Worm (Caenorhabditis elegans) whole organism, L3 larva: ENCODE data around the gene F08F8.9.

Experiments used
- R02D3.7 ChIP-seq: fragments of 150-350 bp; optimal IDR thresholded peaks from 2 replicates; lab custom pipeline; 2014; ENCODE audit warnings: missing biosample characterization, missing genetic modification characterization
- ZK546.5 ChIP-seq: sonication (generic microtip); optimal IDR thresholded peaks from 2 replicates; lab custom pipeline; 2017; ENCODE audit warnings: missing biosample characterization, missing genetic modification characterization
- aly-2 ChIP-seq: fragments of 150-350 bp; optimal IDR thresholded peaks from 2 replicates; lab custom pipeline; 2014; ENCODE audit warnings: missing biosample characterization, missing genetic modification characterization
- ceh-16 ChIP-seq: sonication (generic microtip); optimal IDR thresholded peaks from 2 replicates; lab custom pipeline; 2017; ENCODE audit warnings: missing biosample characterization, missing genetic modification characterization
- ceh-28 ChIP-seq: fragments of 150-350 bp; optimal IDR thresholded peaks from 2 replicates; lab custom pipeline; 2014; ENCODE audit warnings: missing biosample characterization, missing genetic modification reagents, missing genetic modification characterization
- ceh-82 ChIP-seq: fragments of 150-350 bp; optimal IDR thresholded peaks from 2 replicates; lab custom pipeline; 2014; ENCODE audit warnings: missing biosample characterization, missing genetic modification characterization
- daf-12 ChIP-seq: fragments of 150-350 bp; optimal IDR thresholded peaks from 2 replicates; lab custom pipeline; 2014; ENCODE audit warnings: missing biosample characterization, missing genetic modification reagents, missing genetic modification characterization
- egl-27 ChIP-seq: sonication (generic microtip); optimal IDR thresholded peaks from 4 replicates; lab custom pipeline; 2017; ENCODE audit warnings: missing biosample characterization, missing genetic modification reagents, missing genetic modification characterization
- egl-5 ChIP-seq: fragments of 150-350 bp; optimal IDR thresholded peaks from 2 replicates; lab custom pipeline; 2017; ENCODE audit warnings: missing biosample characterization, missing genetic modification reagents, missing genetic modification characterization, inconsistent platforms
- elt-2 ChIP-seq: sonication (generic microtip); optimal IDR thresholded peaks from 2 replicates; lab custom pipeline; 2016; ENCODE audit warnings: missing genetic modification reagents, mild to moderate bottlenecking, missing genetic modification characterization, missing compliant biosample characterization
- elt-3 ChIP-seq, 3 experiments: fragments of 150-350 bp in 1 of 3; sonication (generic microtip) in 2 of 3; optimal IDR thresholded peaks; 2 replicates in 2 of 3; 4 replicates in 1 of 3; lab custom pipeline; 2014 to 2017; ENCODE audit warnings: missing biosample characterization in 3 of 3, missing genetic modification characterization in 3 of 3
- eor-1 ChIP-seq, 2 experiments: fragments of 150-350 bp; optimal IDR thresholded peaks; 2 replicates each; lab custom pipeline; 2014 to 2018; ENCODE audit warnings: missing biosample characterization in 2 of 2, missing genetic modification characterization in 2 of 2
- fkh-10 ChIP-seq: sonication (generic microtip); optimal IDR thresholded peaks from 2 replicates; lab custom pipeline; 2017; ENCODE audit warnings: missing biosample characterization, missing genetic modification reagents, missing genetic modification characterization
- fkh-2 ChIP-seq: fragments of 150-350 bp; optimal IDR thresholded peaks from 2 replicates; lab custom pipeline; 2014; ENCODE audit warnings: missing biosample characterization, missing genetic modification reagents, missing genetic modification characterization
- fos-1 ChIP-seq: fragments of 150-350 bp; optimal IDR thresholded peaks from 2 replicates; lab custom pipeline; 2014; ENCODE audit warnings: missing biosample characterization, missing genetic modification characterization
- hmg-11 ChIP-seq: sonication (generic microtip); optimal IDR thresholded peaks from 2 replicates; lab custom pipeline; 2016; ENCODE audit warnings: missing genetic modification characterization, missing compliant biosample characterization
- jun-1 ChIP-seq: fragments of 150-350 bp; optimal IDR thresholded peaks from 2 replicates; lab custom pipeline; 2014; ENCODE audit warnings: missing biosample characterization, missing genetic modification reagents, missing genetic modification characterization
- lin-15B ChIP-seq: fragments of 150-350 bp; optimal IDR thresholded peaks from 2 replicates; lab custom pipeline; 2014; ENCODE audit warnings: missing biosample characterization, missing genetic modification characterization
- lin-39 ChIP-seq: fragments of 150-350 bp; optimal IDR thresholded peaks from 2 replicates; lab custom pipeline; 2018; ENCODE audit warnings: missing biosample characterization, missing genetic modification reagents, missing genetic modification characterization
- lsy-12 ChIP-seq: sonication (generic microtip); optimal IDR thresholded peaks from 2 replicates; lab custom pipeline; 2016; ENCODE audit warnings: mild to moderate bottlenecking, missing genetic modification characterization, missing compliant biosample characterization
- mdl-1 ChIP-seq: fragments of 150-350 bp; optimal IDR thresholded peaks from 2 replicates; lab custom pipeline; 2014; ENCODE audit warnings: missing biosample characterization, missing genetic modification characterization
- mml-1 ChIP-seq: fragments of 150-350 bp; sonication (generic microtip); optimal IDR thresholded peaks from 3 replicates; lab custom pipeline; 2014; ENCODE audit warnings: missing biosample characterization, missing genetic modification characterization
- nfya-1 ChIP-seq: sonication (generic microtip); optimal IDR thresholded peaks from 2 replicates; lab custom pipeline; 2017; ENCODE audit warnings: missing genetic modification characterization, mild to moderate bottlenecking, missing compliant biosample characterization, antibody characterized with exemption, moderate library complexity; ENCODE audit not compliant: insufficient read depth
- nhr-11 ChIP-seq: fragments of 150-350 bp; optimal IDR thresholded peaks from 2 replicates; lab custom pipeline; 2014; ENCODE audit warnings: missing biosample characterization, missing genetic modification characterization
- nhr-12 ChIP-seq: fragments of 150-350 bp; optimal IDR thresholded peaks from 2 replicates; lab custom pipeline; 2014; ENCODE audit warnings: missing biosample characterization, missing genetic modification characterization
- nhr-23 ChIP-seq: fragments of 150-350 bp; optimal IDR thresholded peaks from 2 replicates; lab custom pipeline; 2014; ENCODE audit warnings: missing biosample characterization, missing genetic modification reagents, missing genetic modification characterization
- nhr-25 ChIP-seq: sonication (generic microtip); optimal IDR thresholded peaks from 2 replicates; lab custom pipeline; 2017; ENCODE audit warnings: missing biosample characterization, missing genetic modification characterization
- nhr-28 ChIP-seq: fragments of 150-350 bp; optimal IDR thresholded peaks from 2 replicates; lab custom pipeline; 2014; ENCODE audit warnings: missing biosample characterization, missing genetic modification characterization
- nhr-43 ChIP-seq: sonication (generic microtip); optimal IDR thresholded peaks from 2 replicates; lab custom pipeline; 2016; ENCODE audit warnings: mild to moderate bottlenecking, missing genetic modification characterization, missing compliant biosample characterization; ENCODE audit not compliant: poor library complexity, severe bottlenecking
- nhr-76 ChIP-seq: fragments of 150-350 bp; sonication (generic microtip); optimal IDR thresholded peaks from 5 replicates; lab custom pipeline; 2014; ENCODE audit warnings: missing biosample characterization, missing genetic modification characterization
- pha-4 ChIP-seq: fragments of 150-350 bp; optimal IDR thresholded peaks from 2 replicates; lab custom pipeline; 2014; ENCODE audit warnings: missing biosample characterization, missing genetic modification reagents, missing genetic modification characterization
- pqm-1 ChIP-seq: fragments of 150-350 bp; optimal IDR thresholded peaks from 2 replicates; lab custom pipeline; 2017; ENCODE audit warnings: missing biosample characterization, missing genetic modification characterization, inconsistent platforms
- sea-2 ChIP-seq: fragments of 150-350 bp; sonication (generic microtip); optimal IDR thresholded peaks from 4 replicates; lab custom pipeline; 2014; ENCODE audit warnings: missing biosample characterization, missing genetic modification reagents, missing genetic modification characterization
- skn-1 ChIP-seq: fragments of 150-350 bp; optimal IDR thresholded peaks from 2 replicates; lab custom pipeline; 2014; ENCODE audit warnings: missing biosample characterization, missing genetic modification characterization
- snpc-4 ChIP-seq: fragments of 150-350 bp; optimal IDR thresholded peaks from 2 replicates; lab custom pipeline; 2014; ENCODE audit warnings: missing biosample characterization, missing genetic modification characterization
- tbx-2 ChIP-seq: sonication (generic microtip); optimal IDR thresholded peaks from 2 replicates; lab custom pipeline; 2016; ENCODE audit warnings: mild to moderate bottlenecking, missing genetic modification characterization, missing compliant biosample characterization
- unc-39 ChIP-seq: sonication (generic microtip); optimal IDR thresholded peaks from 4 replicates; lab custom pipeline; 2017; ENCODE audit warnings: missing biosample characterization, missing genetic modification characterization
- unc-62 ChIP-seq: fragments of 150-350 bp; sonication (generic microtip); optimal IDR thresholded peaks from 4 replicates; lab custom pipeline; 2014; ENCODE audit warnings: missing biosample characterization, missing genetic modification reagents, missing genetic modification characterization
- ztf-11 ChIP-seq: fragments of 150-350 bp; optimal IDR thresholded peaks from 2 replicates; lab custom pipeline; 2014; ENCODE audit warnings: missing biosample characterization, missing genetic modification characterization
- ztf-4 ChIP-seq: fragments of 150-350 bp; optimal IDR thresholded peaks from 2 replicates; lab custom pipeline; 2014; ENCODE audit warnings: missing biosample characterization, missing genetic modification characterization

The F08F8.9 gene

DNA sequence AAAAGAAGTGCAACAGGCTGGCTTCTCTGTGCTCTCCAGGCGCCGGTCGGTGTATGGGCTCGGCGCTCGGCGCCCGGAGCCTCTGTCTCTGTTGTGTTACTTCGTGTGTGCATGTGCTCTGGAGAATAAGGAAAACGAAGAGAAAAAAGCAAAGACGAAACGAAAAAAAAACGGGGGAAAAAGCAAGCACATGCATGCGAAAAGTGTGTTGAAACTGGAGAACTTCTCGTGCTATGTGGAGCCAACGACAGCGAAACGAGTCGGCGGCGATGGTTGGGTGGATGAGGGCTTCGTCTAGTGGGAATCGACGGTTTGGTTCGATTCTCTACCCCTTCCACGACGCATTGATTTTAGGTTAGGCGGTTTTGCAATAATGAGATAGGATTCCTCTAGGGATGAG is 33.6 kb upstream of the F08F8.9 start (continued):
- TF ChIP-seq tbx-2 (tag; lab: Kevin White, UChicago) (no peak), lsy-12 (tag; lab: Kevin White, UChicago) (peak; percentile 64), lin-39 (peak; percentile 12), ceh-28 (tag; lab: Kevin White, UChicago) (no peak), pqm-1 (tag; lab: Kevin White, UChicago) (peak; percentile 40), lin-15B (tag; lab: Kevin White, UChicago) (no peak), snpc-4 (tag; lab: Kevin White, UChicago) (peak; percentile 39), pha-4 (tag; lab: Kevin White, UChicago) (peak; percentile 44), hmg-11 (tag; lab: Kevin White, UChicago) (peak; percentile 50), nfya-1 (tag; lab: Kevin White, UChicago) (peak; percentile 63)

DNA sequence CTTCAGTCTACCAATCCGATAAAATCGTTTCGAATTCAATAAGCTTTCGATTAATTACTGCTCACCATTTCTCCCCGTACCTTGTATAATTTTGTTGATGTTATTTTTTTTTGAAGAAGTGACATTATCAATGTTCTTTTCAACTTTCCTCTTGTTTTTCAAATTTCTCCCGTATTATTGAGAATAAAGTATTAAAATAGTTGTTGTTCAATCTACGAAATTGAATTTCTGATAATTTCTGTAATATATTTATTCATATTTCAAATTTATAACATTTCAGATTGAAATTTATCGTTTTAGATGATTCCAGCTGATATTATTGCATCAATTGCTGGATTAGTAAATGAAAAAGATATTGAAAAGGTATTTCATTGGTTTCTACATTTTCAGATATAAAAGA is 32.2 kb upstream of the F08F8.9 start, which contains the start of gene trd-1:
Gene trd-1 (plus strand): TSS at position 301 of the 400 bp plus-strand sequence.
- no peak for TF ChIP-seq elt-3 (tag; optimal IDR thresholded peaks at IDR 0.05; lab: Kevin White, UChicago)

DNA sequence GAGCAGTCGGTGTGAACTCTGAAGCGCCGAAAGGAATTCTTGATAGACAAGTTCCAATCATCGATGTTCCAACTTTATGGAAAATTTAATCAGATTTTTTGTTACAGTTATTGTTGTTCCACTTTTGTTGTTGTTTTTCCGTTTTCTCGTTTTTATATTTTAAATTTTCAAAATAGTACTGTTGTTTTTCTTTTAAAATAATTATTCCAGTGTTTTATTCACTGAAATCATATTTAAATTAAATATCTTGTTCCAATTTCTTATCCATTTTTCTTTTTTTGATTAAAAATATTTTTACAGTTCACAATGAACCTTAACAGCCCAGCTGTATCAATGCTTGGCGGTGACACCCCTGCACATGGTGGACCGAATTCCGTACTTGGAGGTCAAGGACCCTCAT is 30.0 kb upstream of the F08F8.9 start, which contains the start of gene tbp-1:
Gene tbp-1 (plus strand): TSS at position 301 of the 400 bp plus-strand sequence.
- TF ChIP-seq hmg-11 (tag; lab: Kevin White, UChicago) (no peak), nfya-1 (tag; lab: Kevin White, UChicago) (no peak), ztf-4 (tag; lab: Kevin White, UChicago) (no peak), mml-1 (tag; lab: Kevin White, UChicago) (no peak), ztf-11 (tag; lab: Kevin White, UChicago) (no peak), R02D3.7 (tag; lab: Kevin White, UChicago) (no peak), nhr-28 (tag; lab: Kevin White, UChicago) (no peak), pha-4 (tag; lab: Kevin White, UChicago) (no peak), daf-12 (tag; lab: Kevin White, UChicago) (no peak), fkh-10 (GFP tag; lab: Kevin White, UChicago) (no peak), ceh-16 (tag; lab: Kevin White, UChicago) (no peak), tbx-2 (tag; lab: Kevin White, UChicago) (no peak), aly-2 (tag; lab: Kevin White, UChicago) (no peak), lsy-12 (tag; lab: Kevin White, UChicago) (no peak), ceh-82 (no peak), nhr-12 (tag; lab: Kevin White, UChicago) (no peak), lin-15B (tag; lab: Kevin White, UChicago) (no peak)

DNA sequence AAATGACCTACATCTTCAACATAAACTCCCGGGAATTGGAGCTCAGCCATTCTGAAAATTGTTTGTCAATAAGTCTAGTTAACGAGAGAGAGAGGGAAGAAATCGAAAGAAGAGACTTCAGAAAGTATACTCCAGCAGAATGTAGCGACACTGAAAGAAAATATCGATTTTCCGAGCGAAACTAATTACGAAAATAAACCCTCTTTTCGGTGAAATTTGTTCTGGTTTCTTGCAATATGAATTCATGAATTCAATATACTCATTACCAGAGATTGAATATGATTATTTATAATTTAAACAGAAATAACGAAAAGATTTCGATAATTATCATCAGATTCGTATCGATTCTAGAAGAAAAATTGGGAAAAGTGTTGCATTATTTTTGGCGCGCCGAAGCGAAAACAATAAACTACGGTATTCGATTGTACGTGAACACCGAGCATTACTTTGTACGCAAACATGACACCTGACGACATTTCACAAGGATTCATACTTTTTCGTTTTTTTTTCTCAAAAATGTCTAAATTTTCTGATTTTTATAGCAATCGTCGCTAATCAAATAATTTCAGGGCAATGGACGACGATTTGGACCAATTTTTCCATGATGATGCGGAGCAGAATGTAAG is 27.9 kb upstream of the F08F8.9 start, which contains the start of the genes hmg-4 and T20B12.3:
Gene hmg-4 (minus strand): TSS at position 51 of the 626 bp plus-strand sequence.
Gene T20B12.3 (plus strand): TSS at position 570 of the 626 bp plus-strand sequence.
- TF ChIP-seq sea-2 (GFP tag; lab: Kevin White, UChicago) (no peak), fos-1 (tag; lab: Kevin White, UChicago) (no peak), mml-1 (tag; lab: Kevin White, UChicago) (no peak), elt-2 (tag; lab: Kevin White, UChicago) (peak; percentile 13), tbx-2 (tag; lab: Kevin White, UChicago) (no peak), egl-27 (tag; lab: Kevin White, UChicago) (no peak), nhr-28 (tag; lab: Kevin White, UChicago) (no peak), ceh-28 (tag; lab: Kevin White, UChicago) (no peak), nhr-23 (peak; percentile 38), nhr-43 (tag; lab: Kevin White, UChicago) (no peak), elt-3 (tag; optimal IDR thresholded peaks at IDR 0.05; lab: Kevin White, UChicago) (no peak), skn-1 (tag; lab: Kevin White, UChicago) (no peak), egl-5 (tag; lab: Kevin White, UChicago) (peak; percentile 31), unc-62 (GFP tag; lab: Kevin White, UChicago) (no peak), hmg-11 (tag; lab: Kevin White, UChicago) (peak; percentile 34), jun-1 (tag; lab: Kevin White, UChicago) (no peak), nhr-25 (tag; lab: Kevin White, UChicago) (peak; percentile 45), aly-2 (tag; lab: Kevin White, UChicago) (no peak), mdl-1 (tag; lab: Kevin White, UChicago) (no peak), eor-1 (tag; optimal IDR thresholded peaks at IDR 0.05; lab: Kevin White, UChicago) (no peak), unc-39 (no peak), ZK546.5 (no peak), fkh-2 (tag; lab: Kevin White, UChicago) (no peak), nhr-11 (tag; lab: Kevin White, UChicago) (no peak), pha-4 (tag; lab: Kevin White, UChicago) (peak; percentile 49), ztf-11 (tag; lab: Kevin White, UChicago) (no peak), snpc-4 (tag; lab: Kevin White, UChicago) (peak; percentile 23), nfya-1 (tag; lab: Kevin White, UChicago) (peak; percentile 76), lin-15B (tag; lab: Kevin White, UChicago) (peak; percentile 66), nhr-76 (tag; lab: Kevin White, UChicago) (no peak), lin-39 (peak; percentile 50)
